Worm (Caenorhabditis elegans) whole organism, L4 larva: Measurements from ENCODE around the gene M28.4.
A peak's percentile ranks its signal among the peaks of the same experiment; 100 is the strongest.

Experiments
- F37D6.2 ChIP-seq: sonication (generic microtip); optimal IDR thresholded peaks from 2 replicates; lab custom pipeline; 2016; ENCODE audit warnings: mild to moderate bottlenecking, missing genetic modification characterization, missing compliant biosample characterization
- F49E8.2 ChIP-seq: sonication (generic microtip); optimal IDR thresholded peaks from 2 replicates; lab custom pipeline; 2016; ENCODE audit warnings: missing compliant biosample characterization, mild to moderate bottlenecking, missing genetic modification characterization, borderline replicate concordance
- Y5F2A.4 ChIP-seq: fragments of 200-800 bp; sonication (Bioruptor generic); optimal IDR thresholded peaks from 2 replicates; lab custom pipeline; 2018; ENCODE audit warnings: mild to moderate bottlenecking, missing genetic modification characterization, missing compliant biosample characterization
- aha-1 ChIP-seq: fragments of 150-350 bp; peaks from one replicate; lab custom pipeline; 2014; ENCODE audit warnings: missing biosample characterization, missing genetic modification characterization
- ceh-44 ChIP-seq: fragments of 200-800 bp; sonication (Bioruptor generic); IDR thresholded peaks from 2 replicates; pipeline ENCODE4 v1.3.6; 2022; ENCODE audit warnings: missing genetic modification reagents, missing genetic modification characterization, missing compliant biosample characterization
- cey-2 ChIP-seq: sonication (generic microtip); optimal IDR thresholded peaks from 3 replicates; lab custom pipeline; 2017; ENCODE audit warnings: missing genetic modification characterization, mild to moderate bottlenecking, missing compliant biosample characterization, antibody characterized with exemption, borderline replicate concordance; ENCODE audit not compliant: insufficient read depth
- daf-16 ChIP-seq, 3 experiments: sonication (generic microtip); optimal IDR thresholded peaks; 2 replicates each; lab custom pipeline; 2016 to 2017; ENCODE audit warnings: missing genetic modification characterization in 3 of 3, missing genetic modification reagents in 3 of 3, mild to moderate bottlenecking in 2 of 3, missing compliant biosample characterization in 2 of 3, missing biosample characterization in 1 of 3, moderate library complexity in 1 of 3
- dmd-6 ChIP-seq: fragments of 200-800 bp; sonication (Bioruptor generic); IDR thresholded peaks from 2 replicates; pipeline ENCODE4 v1.3.6; 2022; ENCODE audit warnings: missing genetic modification reagents, missing genetic modification characterization, missing compliant biosample characterization
- dmd-8 ChIP-seq: fragments of 200-800 bp; sonication (Bioruptor generic); IDR thresholded peaks from 2 replicates; pipeline ENCODE4 v1.3.6; 2022; ENCODE audit warnings: missing genetic modification characterization, missing compliant biosample characterization
- dpl-1 ChIP-seq: fragments of 150-350 bp; optimal IDR thresholded peaks from 2 replicates; lab custom pipeline; 2014; ENCODE audit warnings: missing biosample characterization, missing genetic modification reagents, missing genetic modification characterization
- fos-1 ChIP-seq: fragments of 150-350 bp; optimal IDR thresholded peaks from 2 replicates; lab custom pipeline; 2014; ENCODE audit warnings: missing biosample characterization, missing genetic modification characterization
- hif-1 ChIP-seq, 2 experiments: sonication (generic microtip); optimal IDR thresholded peaks; 2 replicates each; lab custom pipeline; 2016 to 2017; ENCODE audit warnings: missing compliant biosample characterization in 2 of 2, missing genetic modification characterization in 2 of 2, missing genetic modification reagents in 2 of 2, missing genotype in 2 of 2, mild to moderate bottlenecking in 1 of 2
- hlh-11 ChIP-seq: fragments of 200-800 bp; sonication (Bioruptor generic); optimal IDR thresholded peaks from 2 replicates; lab custom pipeline; 2018; ENCODE audit warnings: mild to moderate bottlenecking, missing genetic modification characterization, missing compliant biosample characterization
- hlh-30 ChIP-seq: sonication (generic microtip); optimal IDR thresholded peaks from 2 replicates; lab custom pipeline; 2017; ENCODE audit warnings: antibody characterized with exemption, mild to moderate bottlenecking, missing genetic modification characterization, missing compliant biosample characterization; ENCODE audit not compliant: insufficient read depth
- lin-1 ChIP-seq: fragments of 200-800 bp; sonication (Bioruptor generic); IDR thresholded peaks from 2 replicates; pipeline ENCODE4 v1.3.6; 2022; ENCODE audit warnings: missing genetic modification reagents, missing genetic modification characterization, missing compliant biosample characterization
- lin-13 ChIP-seq: fragments of 150-350 bp; optimal IDR thresholded peaks from 2 replicates; lab custom pipeline; 2014; ENCODE audit warnings: missing biosample characterization, missing genetic modification reagents, missing genetic modification characterization
- lin-29 ChIP-seq: fragments of 200-800 bp; sonication (Bioruptor generic); IDR thresholded peaks from 2 replicates; pipeline ENCODE4 v1.3.6; 2022; ENCODE audit warnings: missing genetic modification reagents, missing genetic modification characterization, missing compliant biosample characterization
- lin-38 ChIP-seq: fragments of 200-800 bp; sonication (Bioruptor generic); IDR thresholded peaks from 2 replicates; pipeline ENCODE4 v1.3.6; 2022; ENCODE audit warnings: missing genetic modification reagents, missing genetic modification characterization, missing compliant biosample characterization
- madf-5 ChIP-seq, 2 experiments: fragments of 200-800 bp; sonication (Bioruptor generic); IDR thresholded peaks; 2 replicates each; pipeline ENCODE4 v1.3.6; 2022; ENCODE audit warnings: missing compliant biosample characterization in 2 of 2, missing genetic modification characterization in 2 of 2
- madf-9 ChIP-seq: fragments of 200-800 bp; sonication (Bioruptor generic); conservative IDR thresholded peaks from 2 replicates; pipeline ENCODE4 v1.3.6; 2022; ENCODE audit warnings: missing genetic modification reagents, missing genetic modification characterization, missing compliant biosample characterization
- mep-1 ChIP-seq: fragments of 150-350 bp; sonication (generic microtip); optimal IDR thresholded peaks from 3 replicates; lab custom pipeline; 2014; ENCODE audit warnings: missing biosample characterization, missing genetic modification characterization
- mes-2 ChIP-seq: sonication (generic microtip); optimal IDR thresholded peaks from 2 replicates; lab custom pipeline; 2016; ENCODE audit warnings: missing genotype, mild to moderate bottlenecking, missing genetic modification characterization, missing compliant biosample characterization; ENCODE audit not compliant: poor library complexity, severe bottlenecking
- mxl-3 ChIP-seq: fragments of 200-800 bp; sonication (Bioruptor generic); optimal IDR thresholded peaks from 2 replicates; lab custom pipeline; 2018; ENCODE audit warnings: mild to moderate bottlenecking, missing genetic modification characterization, missing compliant biosample characterization
- nhr-11 ChIP-seq: fragments of 150-350 bp; optimal IDR thresholded peaks from 2 replicates; lab custom pipeline; 2014; ENCODE audit warnings: missing biosample characterization, missing genetic modification characterization
- nhr-111 ChIP-seq: fragments of 200-800 bp; sonication (Bioruptor generic); optimal IDR thresholded peaks from 2 replicates; lab custom pipeline; 2018; ENCODE audit warnings: mild to moderate bottlenecking, missing genetic modification characterization, missing compliant biosample characterization
- nhr-48 ChIP-seq: sonication (generic microtip); optimal IDR thresholded peaks from 2 replicates; lab custom pipeline; 2016; ENCODE audit warnings: mild to moderate bottlenecking, missing genetic modification characterization, missing compliant biosample characterization
- nhr-6 ChIP-seq: fragments of 150-350 bp; optimal IDR thresholded peaks from 2 replicates; lab custom pipeline; 2014; ENCODE audit warnings: missing biosample characterization, missing genetic modification characterization
- nhr-76 ChIP-seq: fragments of 150-350 bp; optimal IDR thresholded peaks from 2 replicates; lab custom pipeline; 2014; ENCODE audit warnings: missing biosample characterization, missing genetic modification characterization
- php-3 ChIP-seq: fragments of 200-800 bp; sonication (Bioruptor generic); IDR thresholded peaks from 2 replicates; pipeline ENCODE4 v1.3.6; 2022; ENCODE audit warnings: missing genetic modification reagents, missing genetic modification characterization, missing compliant biosample characterization
- rbr-2 ChIP-seq: sonication (generic microtip); optimal IDR thresholded peaks from 2 replicates; lab custom pipeline; 2016; ENCODE audit warnings: missing genotype, missing genetic modification characterization, missing compliant biosample characterization
- snpc-4 ChIP-seq: fragments of 150-350 bp; optimal IDR thresholded peaks from 2 replicates; lab custom pipeline; 2014; ENCODE audit warnings: missing biosample characterization, missing genetic modification characterization
- unc-62 ChIP-seq, 3 experiments: fragments of 150-350 bp in 1 of 3; sonication (generic microtip); optimal IDR thresholded peaks in 2 of 3; peaks in 1 of 3; 1 replicate in 1 of 3; 2 replicates in 2 of 3; lab custom pipeline; 2014 to 2017; ENCODE audit warnings: missing biosample characterization in 3 of 3, missing genetic modification characterization in 3 of 3, missing genetic modification reagents in 3 of 3, missing genotype in 1 of 3
- zip-11 ChIP-seq: fragments of 200-800 bp; sonication (Bioruptor generic); IDR thresholded peaks from 2 replicates; pipeline ENCODE4 v1.3.6; 2022; ENCODE audit warnings: missing genetic modification characterization, missing compliant biosample characterization

The M28.4 gene

DNA sequence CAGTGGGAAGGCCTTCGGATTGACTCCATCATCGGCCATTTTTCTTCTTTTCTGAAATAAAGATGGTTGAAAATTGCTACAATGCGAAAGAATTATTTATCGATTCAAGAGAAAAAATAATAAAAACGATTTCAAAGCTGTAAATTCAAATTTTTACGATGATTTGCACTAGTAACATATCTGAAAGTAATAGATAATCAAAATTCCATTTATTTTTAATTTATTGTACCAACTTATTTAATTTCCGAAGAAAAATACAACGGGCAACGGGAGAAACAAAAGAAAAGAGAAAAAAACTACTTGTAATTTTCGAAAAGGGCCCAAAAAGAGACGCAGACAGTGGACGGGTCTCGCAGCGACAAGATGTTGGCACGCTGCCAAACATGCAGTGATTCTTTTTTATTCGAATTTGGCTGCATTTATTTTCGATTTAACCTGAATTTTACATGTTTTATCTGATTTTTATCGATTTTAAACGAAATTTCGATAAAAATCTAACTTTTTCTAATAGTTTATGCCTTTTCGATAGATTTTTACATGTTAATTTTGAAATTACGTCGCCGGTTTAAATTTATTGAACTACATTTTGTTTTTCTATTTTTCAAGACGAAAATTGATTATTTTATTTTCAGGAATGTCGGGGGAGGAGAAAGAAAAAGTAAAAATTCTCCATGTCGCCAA is 15.2 kb downstream of the M28.4 start, which contains the start of the genes snu-13 and rsp-7 (continued):
- TF ChIP-seq ceh-44 (GFP tag; lab: Robert Waterston, UW) = no peak
- TF ChIP-seq dmd-6 (GFP tag; lab: Robert Waterston, UW) = peak; percentile 54
- TF ChIP-seq hlh-30 (tag; lab: Kevin White, UChicago) = peak; percentile 65
- TF ChIP-seq nhr-6 (tag; lab: Kevin White, UChicago) = no peak
- peak; percentile 0 for TF ChIP-seq mxl-3 (GFP tag; lab: Kevin White, UChicago)
- TF ChIP-seq lin-29 (GFP tag; lab: Robert Waterston, UW) = no peak
- TF ChIP-seq rbr-2 (tag; lab: Kevin White, UChicago) = peak; percentile 25
- TF ChIP-seq F37D6.2 = no peak
- TF ChIP-seq nhr-111 = no peak
- peak; percentile 58 for TF ChIP-seq nhr-11 (tag; lab: Kevin White, UChicago)
- peak; percentile 78 for TF ChIP-seq dpl-1 (GFP tag; lab: Kevin White, UChicago)
- TF ChIP-seq F49E8.2 (tag; lab: Kevin White, UChicago) = peak; percentile 7
- no peak for TF ChIP-seq dmd-8
- TF ChIP-seq madf-9 (GFP tag; lab: Robert Waterston, UW) = no peak
- TF ChIP-seq unc-62 (GFP tag; optimal IDR thresholded peaks at IDR 0.05 in 1 of 2; lab: Kevin White, UChicago) = peak in 1 of 2 experiments; percentile 12
- no peak for TF ChIP-seq unc-62 (tag; optimal IDR thresholded peaks at IDR 0.05; lab: Kevin White, UChicago)
- no peak for TF ChIP-seq snpc-4
- TF ChIP-seq nhr-48 (tag; lab: Kevin White, UChicago) = no peak
- no peak for TF ChIP-seq daf-16 (GFP tag; optimal IDR thresholded peaks at IDR 0.05; lab: Kevin White, UChicago)
- peak; percentile 12 for TF ChIP-seq daf-16 (tag; optimal IDR thresholded peaks at IDR 0.05; lab: Kevin White, UChicago)
- TF ChIP-seq lin-13 = peak; percentile 71
- peak; percentile 76 for TF ChIP-seq mep-1 (tag; lab: Kevin White, UChicago)
- TF ChIP-seq hlh-11 = peak; percentile 65
- peak; percentile 88 for TF ChIP-seq mes-2
- peak; percentile 77 for TF ChIP-seq lin-38

DNA sequence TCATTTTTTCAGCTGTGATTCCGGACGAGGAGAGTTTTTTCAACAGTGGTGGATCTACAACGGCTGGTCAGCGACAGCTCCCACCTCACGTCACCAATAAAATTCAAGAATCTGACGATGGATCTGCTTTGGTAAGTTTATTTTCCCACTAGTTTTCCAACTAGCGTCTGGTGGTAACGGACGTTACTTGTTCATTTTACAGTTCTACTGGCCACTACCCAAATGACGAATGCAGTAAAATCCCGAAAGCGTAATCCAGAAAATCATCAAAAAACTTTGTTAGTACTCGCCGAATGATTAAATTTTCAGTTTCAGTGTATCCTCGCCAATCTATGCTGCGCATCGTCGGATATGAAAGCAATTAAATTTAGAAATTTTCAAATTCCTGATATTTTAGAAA is 16.1 kb downstream of the M28.4 start:
- peak; percentile 59 for TF ChIP-seq aha-1 (tag; lab: Kevin White, UChicago)
- no peak for TF ChIP-seq nhr-76 (tag; lab: Kevin White, UChicago)

DNA sequence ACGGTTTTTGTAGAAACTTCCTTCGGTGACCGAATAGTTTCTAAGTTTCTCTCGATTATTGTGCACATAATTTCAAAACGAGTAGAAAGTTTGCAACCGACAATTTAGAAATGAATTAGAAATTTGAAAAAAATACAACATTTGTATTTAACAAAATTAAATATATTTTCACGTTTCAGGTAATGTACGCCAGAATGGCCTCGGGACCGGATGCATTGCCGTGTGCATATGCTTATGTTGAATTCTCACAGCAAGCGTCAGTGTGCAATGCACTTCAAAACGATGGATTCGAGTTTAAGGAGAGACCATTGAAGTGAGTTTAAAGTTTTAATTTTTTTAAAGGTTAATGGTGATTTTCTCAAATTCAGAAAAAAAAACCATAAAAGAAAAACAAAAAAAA is 17.4 kb downstream of the M28.4 start, which contains the start of gene marc-2:
TSS of gene marc-2 (minus strand) at position 101 of the 400 bp plus-strand sequence.
- TF ChIP-seq dmd-6 (GFP tag; lab: Robert Waterston, UW) (no peak), madf-9 (GFP tag; lab: Robert Waterston, UW) (no peak), Y5F2A.4 (GFP tag; lab: Kevin White, UChicago) (no peak), ceh-44 (GFP tag; lab: Robert Waterston, UW) (no peak), lin-13 (no peak), lin-1 (GFP tag; lab: Robert Waterston, UW) (no peak), php-3 (GFP tag; lab: Robert Waterston, UW) (no peak), snpc-4 (no peak), cey-2 (no peak), fos-1 (tag; lab: Kevin White, UChicago) (no peak), hif-1 (tag; optimal IDR thresholded peaks at IDR 0.05; lab: Kevin White, UChicago) (no peak), madf-5 (GFP tag; IDR thresholded peaks at IDR 0.05; lab: Robert Waterston, UW) (no peak), zip-11 (GFP tag; lab: Robert Waterston, UW) (no peak)
